Worm (Caenorhabditis elegans): Measurements from ENCODE around the gene Y51B9A.6.

Gene Y51B9A.6

DNA sequence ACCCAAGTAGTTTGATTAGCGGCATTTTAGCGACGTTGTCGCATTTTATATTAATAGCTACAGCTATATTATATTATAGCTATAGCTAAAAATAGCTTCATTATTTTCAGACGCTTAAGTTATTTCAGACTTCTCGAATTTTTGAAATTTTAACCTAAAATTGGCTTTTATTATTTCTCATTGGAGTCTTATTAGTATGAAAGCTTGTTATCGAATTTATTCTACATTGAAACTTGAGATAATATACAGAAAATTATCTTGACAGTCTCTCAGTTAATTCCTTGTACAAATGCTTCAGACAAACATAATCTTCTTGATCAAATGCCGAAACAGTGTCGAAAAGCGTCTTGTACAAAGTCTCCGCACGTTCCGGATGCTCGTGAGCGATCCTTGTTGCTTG lies 23.2 kb downstream of the Y51B9A.6 start, which contains the start of gene srh-48:
TSS of gene srh-48 (plus strand) at position 301 of the 400 bp plus-strand sequence.
- no peak for TF ChIP-seq fkh-10 (GFP tag; optimal IDR thresholded peaks at IDR 0.05)
- TF ChIP-seq mes-2 (tag; optimal IDR thresholded peaks at IDR 0.05; ENCODE audit: poor library complexity, severe bottlenecking) = no peak
- TF ChIP-seq gei-8 (GFP tag; optimal IDR thresholded peaks at IDR 0.05) = no peak
- no peak for TF ChIP-seq F10B5.3 (tag; optimal IDR thresholded peaks at IDR 0.05)
- TF ChIP-seq ceh-62 (tag; optimal IDR thresholded peaks at IDR 0.05) = no peak
- TF ChIP-seq jun-1 (tag; optimal IDR thresholded peaks at IDR 0.05) = no peak
- TF ChIP-seq php-3 (GFP tag; IDR thresholded peaks at IDR 0.05) = no peak
- no peak for TF ChIP-seq daf-19 (GFP tag; conservative IDR thresholded peaks at IDR 0.05)
- TF ChIP-seq ceh-28 (tag; optimal IDR thresholded peaks at IDR 0.05) = no peak
- TF ChIP-seq dve-1 (tag; optimal IDR thresholded peaks at IDR 0.05; ENCODE audit: insufficient read depth) = no peak
- TF ChIP-seq attf-4 (tag; optimal IDR thresholded peaks at IDR 0.05) = no peak
- no peak for TF ChIP-seq nhr-102 (tag; optimal IDR thresholded peaks at IDR 0.05)

ce11 chrII:9378174-9378573 lies 24.8 kb downstream of the Y51B9A.6 start:
- TF ChIP-seq pqm-1 (tag; optimal IDR thresholded peaks at IDR 0.05) (peak; percentile 26), daf-16 (GFP tag; optimal IDR thresholded peaks at IDR 0.05) (no peak), daf-16 (tag; optimal IDR thresholded peaks at IDR 0.05) (peak; percentile 72), hlh-11 (tag; optimal IDR thresholded peaks at IDR 0.05) (no peak)

DNA sequence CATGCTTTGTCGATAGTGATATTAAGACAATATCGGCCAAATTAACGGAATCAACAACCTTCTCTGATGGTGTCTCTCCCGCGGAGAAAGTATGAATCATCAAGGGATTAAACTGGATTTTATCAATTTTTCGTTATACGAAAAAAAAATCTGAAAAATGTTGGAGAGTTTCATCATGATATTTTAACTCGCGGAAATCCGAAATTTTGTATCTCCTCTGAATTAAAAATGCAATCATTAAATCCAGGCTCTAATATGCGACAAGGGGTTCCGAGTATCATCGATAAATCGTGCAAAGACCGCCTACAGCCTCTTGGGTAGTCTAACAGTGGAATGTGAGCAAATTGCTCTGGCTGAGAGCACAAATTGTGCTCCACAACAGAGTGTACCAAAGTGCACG lies 25.8 kb downstream of the Y51B9A.6 start, which contains the start of gene C06C3.10:
TSS of gene C06C3.10 (minus strand) at position 101 of the 400 bp plus-strand sequence.
- TF ChIP-seq nhr-77 (tag; optimal IDR thresholded peaks at IDR 0.05) = no peak
- no peak for TF ChIP-seq T26A8.4 (GFP tag; IDR thresholded peaks at IDR 0.05)
- no peak for TF ChIP-seq mdl-1 (tag; optimal IDR thresholded peaks at IDR 0.05)
- no peak for TF ChIP-seq Y105C5A.15 (GFP tag; IDR thresholded peaks at IDR 0.05)
- no peak for TF ChIP-seq hlh-11 (tag; optimal IDR thresholded peaks at IDR 0.05)

ce11 chrII:9374807-9375206 lies 28.2 kb downstream of the Y51B9A.6 start, which contains the start of gene C06C3.12:
Gene C06C3.12, plus strand, starts transcription at chrII:9375107.
- TF ChIP-seq Y5F2A.4 (GFP tag; optimal IDR thresholded peaks at IDR 0.05) (no peak), daf-16 (GFP tag; optimal IDR thresholded peaks at IDR 0.05) (no peak), daf-16 (tag; optimal IDR thresholded peaks at IDR 0.05) (peak; percentile 43), sdz-12 (GFP tag; optimal IDR thresholded peaks at IDR 0.05) (no peak), lir-3 (tag; optimal IDR thresholded peaks at IDR 0.05) (no peak)

- TF ChIP-seq snpc-4 (tag; optimal IDR thresholded peaks at IDR 0.05) (no peak), php-3 (GFP tag; IDR thresholded peaks at IDR 0.05) (no peak)
These were observed 30.0 kb downstream of the Y51B9A.6 start, which contains the start of gene C06C3.4 for ce11 chrII:9372991-9373390. Gene C06C3.4, plus strand, starts transcription at chrII:9373291.

DNA sequence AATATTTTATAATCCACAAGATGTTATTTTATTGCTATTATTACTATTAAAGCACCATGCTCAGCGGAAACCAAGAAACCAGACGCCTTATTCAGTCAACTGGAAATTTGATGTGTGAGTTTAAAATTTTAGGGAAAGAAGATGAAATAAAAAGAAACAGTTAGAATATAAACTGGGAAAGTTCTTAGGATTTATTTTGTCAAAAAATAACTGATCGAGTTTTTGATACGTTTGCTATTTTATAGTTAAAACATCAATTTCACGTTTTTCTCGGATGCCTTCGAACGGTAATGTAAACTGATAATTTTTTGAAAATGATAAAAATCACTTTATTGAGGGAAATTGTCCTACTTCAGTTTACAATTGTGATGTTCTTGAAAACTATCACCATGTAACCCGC lies 30.6 kb downstream of the Y51B9A.6 start, which contains the start of gene C06C3.3:
TSS of gene C06C3.3 (minus strand) at position 101 of the 400 bp plus-strand sequence.
- no peak for TF ChIP-seq egl-27 (tag; optimal IDR thresholded peaks at IDR 0.05)
- no peak for TF ChIP-seq daf-16 (GFP tag; optimal IDR thresholded peaks at IDR 0.05)
- no peak for TF ChIP-seq daf-16 (tag; optimal IDR thresholded peaks at IDR 0.05)
- no peak for TF ChIP-seq nhr-28 (tag; optimal IDR thresholded peaks at IDR 0.05)
- TF ChIP-seq mdl-1 (tag; optimal IDR thresholded peaks at IDR 0.05) = no peak
- TF ChIP-seq ceh-82 (tag; optimal IDR thresholded peaks at IDR 0.05) = no peak
- no peak for TF ChIP-seq T26A8.4 (GFP tag; IDR thresholded peaks at IDR 0.05)
- TF ChIP-seq nhr-6 (tag; optimal IDR thresholded peaks at IDR 0.05) = no peak

DNA sequence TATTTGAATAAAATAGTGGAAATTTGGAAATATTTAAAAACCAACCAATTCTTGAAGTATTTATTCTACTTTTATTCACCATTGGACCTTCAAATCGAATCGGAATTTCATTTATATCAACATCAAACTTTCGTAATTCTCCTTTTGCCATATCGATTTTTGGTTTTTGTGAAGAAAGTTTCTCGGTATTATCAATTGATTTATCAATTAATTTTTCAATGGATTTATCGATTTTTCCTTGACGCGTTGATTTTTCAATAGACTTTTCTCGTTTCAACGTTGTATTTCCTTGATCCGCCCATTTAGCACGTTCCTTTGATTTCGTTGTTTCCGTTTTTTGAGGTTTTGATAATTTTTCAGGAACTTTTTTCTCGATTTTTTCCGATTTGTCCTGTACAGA lies 33.6 kb downstream of the Y51B9A.6 start:
- peak; percentile 56 for TF ChIP-seq ceh-28 (tag; optimal IDR thresholded peaks at IDR 0.05)
- no peak for TF ChIP-seq lin-29 (GFP tag; IDR thresholded peaks at IDR 0.05)
